Fruit fly (Drosophila melanogaster) whole organism, embryonic: Measurements from ENCODE around the gene Moca-cyp.

Source experiments
- Aef1 ChIP-seq: fragments of 200-800 bp; sonication (Bioruptor generic); IDR thresholded peaks from 3 replicates; pipeline ENCODE4 v1.3.6; 2022; ENCODE audit warnings: missing biosample characterization, missing genetic modification characterization
- Asciz ChIP-seq: fragments of 200-800 bp; sonication (Bioruptor generic); optimal IDR thresholded peaks from 2 replicates; lab custom pipeline; 2017; ENCODE audit warnings: missing biosample characterization, mild to moderate bottlenecking, missing genetic modification characterization, missing genetic modification reagents
- Atf6 ChIP-seq: fragments of 200-800 bp; sonication (Bioruptor generic); IDR thresholded peaks from 2 replicates; pipeline ENCODE4 v1.3.6; 2022; ENCODE audit warnings: missing biosample characterization, missing genetic modification characterization
- C15 ChIP-seq: fragments of 200-800 bp; sonication (Bioruptor generic); IDR thresholded peaks from 3 replicates; pipeline ENCODE4 v1.3.6; 2022; ENCODE audit warnings: missing biosample characterization, missing genetic modification characterization
- CG11456 ChIP-seq: fragments of 200-800 bp; sonication (Bioruptor generic); IDR thresholded peaks from 3 replicates; pipeline ENCODE4 v1.3.6; 2022; ENCODE audit warnings: missing biosample characterization, missing genetic modification characterization
- CG12104 ChIP-seq: fragments of 200-800 bp; sonication (Bioruptor generic); optimal IDR thresholded peaks from 3 replicates; lab custom pipeline; 2016; ENCODE audit warnings: missing biosample characterization, missing genetic modification characterization
- CG14667 ChIP-seq: fragments of 200-800 bp; sonication (Bioruptor generic); IDR thresholded peaks from 2 replicates; pipeline ENCODE4 v1.3.6; 2022; ENCODE audit warnings: missing biosample characterization, missing genetic modification characterization
- CG15696 ChIP-seq: fragments of 200-800 bp; sonication (Bioruptor generic); optimal IDR thresholded peaks from 2 replicates; lab custom pipeline; 2019; ENCODE audit warnings: missing biosample characterization, mild to moderate bottlenecking, missing genetic modification characterization, moderate library complexity
- CG1603 ChIP-seq: fragments of 200-800 bp; sonication (Bioruptor generic); optimal IDR thresholded peaks from 2 replicates; lab custom pipeline; 2019; ENCODE audit warnings: missing biosample characterization, mild to moderate bottlenecking, missing genetic modification characterization, moderate library complexity
- CG17186 ChIP-seq: fragments of 200-800 bp; sonication (Bioruptor generic); optimal IDR thresholded peaks from 3 replicates; lab custom pipeline; 2017; ENCODE audit warnings: missing biosample characterization, missing genetic modification reagents, missing genetic modification characterization
- CG17802 ChIP-seq: fragments of 200-800 bp; sonication (Bioruptor generic); optimal IDR thresholded peaks from 2 replicates; lab custom pipeline; 2018; ENCODE audit warnings: missing biosample characterization, mild to moderate bottlenecking, missing genetic modification characterization, moderate library complexity
- CG18011 ChIP-seq: fragments of 200-800 bp; sonication (Bioruptor generic); optimal IDR thresholded peaks from 2 replicates; lab custom pipeline; 2017; ENCODE audit warnings: missing biosample characterization, missing genetic modification characterization, mild to moderate bottlenecking, moderate library complexity, missing genotype
- CG2129 ChIP-seq: fragments of 200-800 bp; sonication (Bioruptor generic); IDR thresholded peaks from 2 replicates; pipeline ENCODE4 v1.3.6; 2022; ENCODE audit warnings: missing biosample characterization, missing genetic modification characterization; ENCODE audit not compliant: partially characterized antibody
- CG31365 ChIP-seq: fragments of 200-800 bp; sonication (Bioruptor generic); optimal IDR thresholded peaks from 2 replicates; lab custom pipeline; 2018; ENCODE audit warnings: missing biosample characterization, mild to moderate bottlenecking, missing genetic modification characterization
- CG31388 ChIP-seq: fragments of 200-800 bp; sonication (Bioruptor generic); optimal IDR thresholded peaks from 2 replicates; lab custom pipeline; 2016; ENCODE audit warnings: missing biosample characterization, missing genetic modification characterization
- CG32532 ChIP-seq: fragments of 200-800 bp; sonication (Bioruptor generic); IDR thresholded peaks from 2 replicates; pipeline ENCODE4 v1.3.6; 2022; ENCODE audit warnings: missing biosample characterization, missing genetic modification characterization
- CG33213 ChIP-seq: fragments of 200-800 bp; sonication (Bioruptor generic); optimal IDR thresholded peaks from 3 replicates; lab custom pipeline; 2016; ENCODE audit warnings: missing biosample characterization, missing genetic modification characterization
- CG4360 ChIP-seq: fragments of 200-800 bp; sonication (Bioruptor generic); IDR thresholded peaks from 2 replicates; pipeline ENCODE4 v1.3.6; 2022; ENCODE audit warnings: missing biosample characterization, missing genetic modification characterization
- CG6254 ChIP-seq: fragments of 200-800 bp; sonication (Bioruptor generic); optimal IDR thresholded peaks from 3 replicates; lab custom pipeline; 2017; ENCODE audit warnings: mild to moderate bottlenecking, missing biosample characterization, missing genetic modification reagents, missing genetic modification characterization
- CG7372 ChIP-seq: fragments of 200-800 bp; sonication (Bioruptor generic); IDR thresholded peaks from 2 replicates; pipeline ENCODE4 v1.3.6; 2022; ENCODE audit warnings: missing biosample characterization, missing genetic modification characterization
- CG8290 ChIP-seq, 3 experiments: fragments of 200-800 bp; sonication (Bioruptor generic); optimal IDR thresholded peaks; 2 replicates each; lab custom pipeline; 2016 to 2019; ENCODE audit warnings: missing biosample characterization in 3 of 3, missing genetic modification characterization in 3 of 3, mild to moderate bottlenecking in 2 of 3, moderate library complexity in 1 of 3
- CTCF ChIP-seq: fragments of 200-800 bp; sonication (Bioruptor generic); optimal IDR thresholded peaks from 2 replicates; lab custom pipeline; 2017; ENCODE audit warnings: missing biosample characterization, mild to moderate bottlenecking, missing genetic modification characterization, moderate library complexity
- GATAe ChIP-seq: fragments of 200-800 bp; sonication (Bioruptor generic); conservative IDR thresholded peaks from 2 replicates; pipeline ENCODE4 v1.3.6; 2022; ENCODE audit warnings: missing biosample characterization, missing genetic modification characterization
- H2.0 ChIP-seq: fragments of 200-800 bp; sonication (Bioruptor generic); IDR thresholded peaks from 2 replicates; pipeline ENCODE4 v1.3.6; 2022; ENCODE audit warnings: missing biosample characterization, missing genetic modification characterization
- Hsf ChIP-seq: fragments of 200-800 bp; sonication (Bioruptor generic); optimal IDR thresholded peaks from 3 replicates; lab custom pipeline; 2016; ENCODE audit warnings: missing biosample characterization, missing genetic modification characterization
- Lpt ChIP-seq: fragments of >200 bp; optimal IDR thresholded peaks from 2 replicates; lab custom pipeline; 2018; ENCODE audit warnings: missing biosample characterization, missing genetic modification characterization
- NFAT ChIP-seq: fragments of 200-800 bp; sonication (Bioruptor generic); IDR thresholded peaks from 2 replicates; pipeline ENCODE4 v1.3.6; 2022; ENCODE audit warnings: missing biosample characterization, missing genetic modification characterization
- Nf-YA ChIP-seq: fragments of 200-800 bp; sonication (Bioruptor generic); IDR thresholded peaks from 2 replicates; pipeline ENCODE4 v1.3.6; 2022; ENCODE audit warnings: missing biosample characterization, missing genetic modification characterization
- Six4 ChIP-seq: fragments of 200-800 bp; sonication (Bioruptor generic); optimal IDR thresholded peaks from 2 replicates; lab custom pipeline; 2016; ENCODE audit warnings: missing biosample characterization, missing genetic modification characterization
- Sry-δ ChIP-seq: fragments of 200-800 bp; sonication (Bioruptor generic); optimal IDR thresholded peaks from 2 replicates; lab custom pipeline; 2016; ENCODE audit warnings: missing biosample characterization, missing genetic modification characterization
- Tbp ChIP-seq: fragments of >200 bp; optimal IDR thresholded peaks from 2 replicates; lab custom pipeline; 2018; ENCODE audit warnings: missing biosample characterization, missing genetic modification characterization
- ash1 ChIP-seq: fragments of 200-800 bp; sonication (Bioruptor generic); optimal IDR thresholded peaks from 2 replicates; lab custom pipeline; 2018; ENCODE audit warnings: missing biosample characterization, mild to moderate bottlenecking, missing genetic modification characterization
- bcd ChIP-seq: fragments of 200-800 bp; sonication (Bioruptor generic); optimal IDR thresholded peaks from 2 replicates; lab custom pipeline; 2017; ENCODE audit warnings: missing biosample characterization, mild to moderate bottlenecking, missing genetic modification characterization
- bsh ChIP-seq, 2 experiments: fragments of 200-800 bp; sonication (Bioruptor generic); optimal IDR thresholded peaks; 2 replicates each; lab custom pipeline; 2017 to 2018; ENCODE audit warnings: mild to moderate bottlenecking in 2 of 2, missing biosample characterization in 2 of 2, missing genetic modification characterization in 2 of 2, moderate library complexity in 1 of 2
- chif ChIP-seq, 2 experiments: fragments of 200-800 bp; sonication (Bioruptor generic); optimal IDR thresholded peaks; 3 replicates each; lab custom pipeline; 2016; ENCODE audit warnings: missing biosample characterization in 2 of 2, missing genetic modification characterization in 2 of 2
- chinmo ChIP-seq: fragments of 200-800 bp; sonication (Bioruptor generic); IDR thresholded peaks from 4 replicates; pipeline ENCODE4 v1.3.6; 2022; ENCODE audit warnings: missing biosample characterization, missing genetic modification characterization; ENCODE audit not compliant: partially characterized antibody
- crc ChIP-seq: fragments of 200-800 bp; sonication (Bioruptor generic); optimal IDR thresholded peaks from 2 replicates; lab custom pipeline; 2016; ENCODE audit warnings: missing biosample characterization, missing genetic modification characterization
- dan ChIP-seq: fragments of 200-800 bp; sonication (Bioruptor generic); IDR thresholded peaks from 2 replicates; pipeline ENCODE4 v1.3.6; 2022; ENCODE audit warnings: missing biosample characterization, missing genetic modification characterization
- dati ChIP-seq: fragments of 200-800 bp; sonication (Bioruptor generic); IDR thresholded peaks from 2 replicates; pipeline ENCODE4 v1.3.6; 2022; ENCODE audit warnings: missing biosample characterization, missing genetic modification characterization
- lbe ChIP-seq: fragments of 200-800 bp; sonication (Bioruptor generic); optimal IDR thresholded peaks from 2 replicates; lab custom pipeline; 2016; ENCODE audit warnings: missing biosample characterization, mild to moderate bottlenecking, missing genetic modification characterization
- nerfin-1 ChIP-seq: fragments of 200-800 bp; sonication (Bioruptor generic); optimal IDR thresholded peaks from 3 replicates; lab custom pipeline; 2019; ENCODE audit warnings: missing biosample characterization, mild to moderate bottlenecking, missing genetic modification characterization, moderate library complexity
- nom ChIP-seq: fragments of 200-800 bp; sonication (Bioruptor generic); optimal IDR thresholded peaks from 2 replicates; lab custom pipeline; 2017; ENCODE audit warnings: missing biosample characterization, missing genetic modification characterization, mild to moderate bottlenecking, moderate library complexity, missing genetic modification reagents
- pan ChIP-seq, 4 experiments: fragments of >200 bp in 3 of 4; fragments of 200-800 bp in 1 of 4; sonication (Bioruptor generic) in 1 of 4; optimal IDR thresholded peaks in 3 of 4; IDR thresholded peaks in 1 of 4; 2 replicates each; pipeline versions ENCODE4 v1.3.6 to Lab custom; 2017 to 2022; ENCODE audit warnings: missing biosample characterization in 2 of 4, missing genetic modification characterization in 2 of 4, mixed read lengths in 1 of 4
- sens ChIP-seq: fragments of 200-800 bp; sonication (Bioruptor generic); peaks from one replicate; lab custom pipeline; 2016; ENCODE audit warnings: missing biosample characterization, missing genetic modification characterization
- slou ChIP-seq: fragments of 200-800 bp; sonication (Bioruptor generic); optimal IDR thresholded peaks from 3 replicates; lab custom pipeline; 2016; ENCODE audit warnings: missing biosample characterization, missing genetic modification characterization
- tin ChIP-seq: fragments of 200-800 bp; sonication (Bioruptor generic); optimal IDR thresholded peaks from 3 replicates; lab custom pipeline; 2016; ENCODE audit warnings: missing biosample characterization, missing genetic modification characterization
- tll ChIP-seq, 2 experiments: fragments of 200-800 bp in 1 of 2; fragments of >200 bp in 1 of 2; sonication (Bioruptor generic) in 1 of 2; optimal IDR thresholded peaks; 2 replicates each; lab custom pipeline; 2017 to 2019; ENCODE audit warnings: missing biosample characterization in 2 of 2, missing genetic modification characterization in 2 of 2, mild to moderate bottlenecking in 1 of 2, moderate library complexity in 1 of 2
- tup ChIP-seq: fragments of 200-800 bp; sonication (Bioruptor generic); optimal IDR thresholded peaks from 2 replicates; lab custom pipeline; 2016; ENCODE audit warnings: missing biosample characterization, mild to moderate bottlenecking, missing genetic modification characterization, moderate library complexity
- wor ChIP-seq: fragments of 200-800 bp; sonication (Bioruptor generic); IDR thresholded peaks from 2 replicates; pipeline ENCODE4 v1.3.6; 2022; ENCODE audit warnings: missing biosample characterization, missing genetic modification characterization
- zfh1 ChIP-seq: fragments of 200-800 bp; sonication (Bioruptor generic); IDR thresholded peaks from 3 replicates; pipeline ENCODE4 v1.3.6; 2022; ENCODE audit warnings: missing biosample characterization, missing genetic modification characterization

Moca-cyp gene

dm6 chr3R:28332137-28332671 lies 7.9 kb upstream of the Moca-cyp start (continued):
- no peak for TF ChIP-seq C15
- no peak for TF ChIP-seq nerfin-1 (tag; lab: Kevin White, UChicago)
- TF ChIP-seq tup, result no peak
- 0 out of 3 replicates have a peak, but pooled peaks have one; percentile 40 for TF ChIP-seq CG11456 (GFP tag; lab: Robert Waterston, UW)
- TF ChIP-seq CG18011 (GFP tag; lab: Kevin White, UChicago), result no peak
- peak; percentile 37 for TF ChIP-seq CG12104 (GFP tag; lab: Kevin White, UChicago)
- TF ChIP-seq nom (GFP tag; lab: Kevin White, UChicago), result no peak
- no peak for TF ChIP-seq CG31365 (tag; lab: Kevin White, UChicago)
- TF ChIP-seq NFAT (GFP tag; lab: Robert Waterston, UW), result peak; percentile 63
- TF ChIP-seq CG33213, result peak; percentile 37
- TF ChIP-seq CTCF (GFP tag; lab: Kevin White, UChicago), result no peak
- no peak for TF ChIP-seq dati (GFP tag; lab: Robert Waterston, UW)
- TF ChIP-seq sens, result peak; percentile 89
- no peak for TF ChIP-seq CG31388 (GFP tag; lab: Kevin White, UChicago)
- TF ChIP-seq zfh1 (GFP tag; lab: Robert Waterston, UW), result peak; percentile 36; the same call in 1 of the 3 replicates
- no peak for TF ChIP-seq lbe (GFP tag; lab: Kevin White, UChicago)
- 0 out of 4 replicates have a peak, but pooled peaks have one; percentile 49 for TF ChIP-seq chinmo
- TF ChIP-seq Asciz (GFP tag; lab: Kevin White, UChicago), result peak; percentile 18
- peak; percentile 65 for TF ChIP-seq H2.0 (GFP tag; lab: Robert Waterston, UW)
- TF ChIP-seq Sry-δ (GFP tag; lab: Kevin White, UChicago), result no peak
- peak; percentile 76 for TF ChIP-seq CG32532 (GFP tag; lab: Robert Waterston, UW)
- no peak for TF ChIP-seq slou (GFP tag; lab: Kevin White, UChicago)
- no peak for TF ChIP-seq CG15696 (tag; lab: Kevin White, UChicago)
- peak; percentile 4 for TF ChIP-seq CG1603
- peak in 1 of 2 experiments; percentile 10 for TF ChIP-seq chif (GFP tag; optimal IDR thresholded peaks at IDR 0.05; lab: Kevin White, UChicago)
- no peak for TF ChIP-seq CG17186 (GFP tag; lab: Kevin White, UChicago)
- TF ChIP-seq Aef1 (GFP tag; lab: Robert Waterston, UW), result peak; percentile 53
- TF ChIP-seq CG2129 (GFP tag; lab: Robert Waterston, UW), result no peak
- TF ChIP-seq bcd, result peak; percentile 55
- peak; percentile 77 for TF ChIP-seq Atf6 (GFP tag; lab: Robert Waterston, UW)
- no peak for TF ChIP-seq dan (GFP tag; lab: Robert Waterston, UW)
- TF ChIP-seq crc (GFP tag; lab: Kevin White, UChicago), result peak; percentile 35
- 0 out of 2 replicates have a peak, but pooled peaks have one; percentile 33 for TF ChIP-seq GATAe (GFP tag; lab: Robert Waterston, UW)
- no peak for TF ChIP-seq tll (GFP tag; optimal IDR thresholded peaks at IDR 0.05; lab: Kevin White, UChicago)
- peak; percentile 37 for TF ChIP-seq Six4 (GFP tag; lab: Kevin White, UChicago)
- no peak for TF ChIP-seq CG8290 (GFP tag; optimal IDR thresholded peaks at IDR 0.05; lab: Kevin White, UChicago)
- TF ChIP-seq CG8290 (tag; optimal IDR thresholded peaks at IDR 0.05; lab: Kevin White, UChicago), result peak in 1 of 2 experiments; percentile 40
- TF ChIP-seq ash1 (GFP tag; lab: Kevin White, UChicago), result no peak
- TF ChIP-seq pan (optimal IDR thresholded peaks at IDR 0.05; lab: Kevin White, UChicago), result no peak
- TF ChIP-seq pan (GFP tag; optimal IDR thresholded peaks at IDR 0.05 in 1 of 2, IDR thresholded peaks at IDR 0.05 in 1 of 2), result peak in 1 of 2 experiments; percentile 74
- TF ChIP-seq CG4360 (GFP tag; lab: Robert Waterston, UW), result no peak
- peak; percentile 50; the same call in 1 of the 2 replicates for TF ChIP-seq wor (GFP tag; lab: Robert Waterston, UW)
- no peak for TF ChIP-seq CG17802 (tag; lab: Kevin White, UChicago)
- peak; percentile 61 for TF ChIP-seq CG7372 (GFP tag; lab: Robert Waterston, UW)
- TF ChIP-seq Tbp (GFP tag; lab: Kevin White, UChicago), result no peak
- TF ChIP-seq CG14667 (GFP tag; lab: Robert Waterston, UW), result peak; percentile 21; the same call in 1 of the 2 replicates
- TF ChIP-seq bsh (GFP tag; optimal IDR thresholded peaks at IDR 0.05; lab: Kevin White, UChicago), result peak in 1 of 2 experiments; percentile 35
- TF ChIP-seq CG6254 (GFP tag; lab: Kevin White, UChicago), result no peak
- TF ChIP-seq Nf-YA (GFP tag; lab: Robert Waterston, UW), result no peak
- TF ChIP-seq Lpt (GFP tag; lab: Kevin White, UChicago), result no peak
- peak; percentile 23 for TF ChIP-seq tin
- TF ChIP-seq Hsf (GFP tag; lab: Kevin White, UChicago), result peak; percentile 12
